Fruit fly (Drosophila melanogaster): ENCODE measurements around the gene CG14613.

Gene CG14613

DNA sequence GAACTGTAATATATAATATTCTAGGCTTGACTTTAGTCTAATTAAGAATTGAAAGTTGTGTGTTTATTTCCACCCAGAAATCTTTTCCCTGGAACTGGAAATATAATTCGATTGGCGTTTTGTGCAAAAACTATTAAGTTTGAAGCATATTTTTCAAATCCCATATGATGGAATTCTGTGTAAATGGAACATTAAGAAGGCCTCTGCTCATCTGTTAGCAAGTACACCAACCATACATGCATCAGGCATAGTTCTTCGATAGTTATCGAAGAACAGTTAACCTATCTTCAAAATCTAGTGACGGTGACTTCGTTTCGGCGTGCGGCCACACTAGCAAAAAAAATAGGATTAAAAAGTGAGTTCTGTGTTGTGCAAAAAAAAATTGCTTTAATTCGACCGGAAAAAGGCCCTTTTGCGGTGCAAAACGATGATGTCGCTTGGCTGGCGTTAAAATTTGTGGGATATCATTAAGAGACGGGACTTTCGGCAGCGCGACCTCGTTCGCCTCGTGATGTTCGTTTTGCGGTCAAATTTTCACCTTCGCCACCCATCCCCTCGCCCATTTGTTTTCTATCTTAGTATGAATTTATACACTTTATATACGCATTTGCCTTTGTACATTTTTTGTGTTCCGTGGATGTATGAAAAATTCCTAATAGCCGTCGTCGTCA lies 16.2 kb downstream of the CG14613 start, which contains the start of gene Usp2:
TSS of gene Usp2 (plus strand) at position 295 of the 671 bp plus-strand sequence.
- TF ChIP-seq CG9139 (GFP tag; optimal IDR thresholded peaks at IDR 0.05) = peak; percentile 4
- TF ChIP-seq Ets96B (tag; optimal IDR thresholded peaks at IDR 0.05) = no peak
- TF ChIP-seq ss (GFP tag; optimal IDR thresholded peaks at IDR 0.05) = peak in 1 of 2 experiments; percentile 18
- no peak for TF ChIP-seq Hr38 (GFP tag; optimal IDR thresholded peaks at IDR 0.05)
- TF ChIP-seq CG32006 (GFP tag; optimal IDR thresholded peaks at IDR 0.05) = no peak
- TF ChIP-seq Hr39 (GFP tag; optimal IDR thresholded peaks at IDR 0.05) = peak; percentile 9
- peak; percentile 28 for TF ChIP-seq CG6276 (GFP tag; optimal IDR thresholded peaks at IDR 0.05)
- peak; percentile 89 for TF ChIP-seq svp (GFP tag)
- 0 out of 3 replicates have a peak, but pooled peaks have one; percentile 46 for TF ChIP-seq CG6163 (GFP tag; IDR thresholded peaks at IDR 0.05)
- peak; percentile 73 for TF ChIP-seq Eip78C (GFP tag)
- TF ChIP-seq Sox14 (GFP tag; optimal IDR thresholded peaks at IDR 0.05) = peak; percentile 35
- TF ChIP-seq CG6792 (GFP tag; optimal IDR thresholded peaks at IDR 0.05) = no peak
- TF ChIP-seq CG10631 (GFP tag; optimal IDR thresholded peaks at IDR 0.05) = peak; percentile 10
- TF ChIP-seq eg (GFP tag; IDR thresholded peaks at IDR 0.05) = peak; percentile 30; the same call in 1 of the 3 replicates

DNA sequence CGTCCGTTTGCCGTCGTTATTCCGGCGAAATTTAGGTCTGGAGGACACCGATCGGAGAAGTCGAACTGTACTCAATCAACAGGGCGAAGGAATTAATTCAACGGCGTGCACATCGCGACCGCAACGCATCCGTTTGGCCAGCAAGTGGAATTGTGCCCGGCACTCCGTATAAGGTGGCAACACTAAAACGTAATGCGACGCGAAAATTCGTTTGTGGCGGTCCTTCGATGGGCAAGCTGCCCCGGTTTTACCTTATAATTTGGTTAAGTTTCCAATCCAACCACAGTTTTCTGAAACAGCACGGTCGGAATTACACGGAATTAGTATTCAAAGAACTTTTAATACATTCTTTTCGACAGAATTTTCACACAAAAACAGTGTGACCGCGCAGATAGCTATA lies 16.8 kb downstream of the CG14613 start, which contains the start of gene wap:
TSS of gene wap (minus strand) at position 400 of the 400 bp plus-strand sequence.
- TF ChIP-seq Lpt (GFP tag; optimal IDR thresholded peaks at IDR 0.05) (no peak), CG10631 (GFP tag; optimal IDR thresholded peaks at IDR 0.05) (no peak), CG6163 (GFP tag; IDR thresholded peaks at IDR 0.05) (no peak), CG6854 (GFP tag; optimal IDR thresholded peaks at IDR 0.05) (no peak), Ets96B (tag; optimal IDR thresholded peaks at IDR 0.05) (no peak), CG6808 (GFP tag; optimal IDR thresholded peaks at IDR 0.05) (no peak), fkh (GFP tag; optimal IDR thresholded peaks at IDR 0.05) (no peak), CG11762 (GFP tag; optimal IDR thresholded peaks at IDR 0.05; ENCODE audit: insufficient read depth) (no peak), CG8119 (GFP tag; IDR thresholded peaks at IDR 0.05) (no peak), CG15336 (GFP tag; IDR thresholded peaks at IDR 0.05) (no peak), CG31627 (GFP tag; optimal IDR thresholded peaks at IDR 0.05) (no peak)

dm6 chrX:22449191-22449787 lies 22.5 kb downstream of the CG14613 start, which contains the start of the genes CG14615 and tilB:
TSS of gene CG14615 (minus strand) at chrX:22449491.
TSS of gene tilB (plus strand) at chrX:22449737.
- TF ChIP-seq Hr39 (GFP tag; optimal IDR thresholded peaks at IDR 0.05) (no peak), net (GFP tag; optimal IDR thresholded peaks at IDR 0.05) (no peak), dac (GFP tag; optimal IDR thresholded peaks at IDR 0.05) (no peak), CG4318 (GFP tag; optimal IDR thresholded peaks at IDR 0.05) (no peak), Sox102F (GFP tag; optimal IDR thresholded peaks at IDR 0.05) (no peak), CG7368 (GFP tag; optimal IDR thresholded peaks at IDR 0.05) (no peak), spab (GFP tag; optimal IDR thresholded peaks at IDR 0.05) (no peak)

DNA sequence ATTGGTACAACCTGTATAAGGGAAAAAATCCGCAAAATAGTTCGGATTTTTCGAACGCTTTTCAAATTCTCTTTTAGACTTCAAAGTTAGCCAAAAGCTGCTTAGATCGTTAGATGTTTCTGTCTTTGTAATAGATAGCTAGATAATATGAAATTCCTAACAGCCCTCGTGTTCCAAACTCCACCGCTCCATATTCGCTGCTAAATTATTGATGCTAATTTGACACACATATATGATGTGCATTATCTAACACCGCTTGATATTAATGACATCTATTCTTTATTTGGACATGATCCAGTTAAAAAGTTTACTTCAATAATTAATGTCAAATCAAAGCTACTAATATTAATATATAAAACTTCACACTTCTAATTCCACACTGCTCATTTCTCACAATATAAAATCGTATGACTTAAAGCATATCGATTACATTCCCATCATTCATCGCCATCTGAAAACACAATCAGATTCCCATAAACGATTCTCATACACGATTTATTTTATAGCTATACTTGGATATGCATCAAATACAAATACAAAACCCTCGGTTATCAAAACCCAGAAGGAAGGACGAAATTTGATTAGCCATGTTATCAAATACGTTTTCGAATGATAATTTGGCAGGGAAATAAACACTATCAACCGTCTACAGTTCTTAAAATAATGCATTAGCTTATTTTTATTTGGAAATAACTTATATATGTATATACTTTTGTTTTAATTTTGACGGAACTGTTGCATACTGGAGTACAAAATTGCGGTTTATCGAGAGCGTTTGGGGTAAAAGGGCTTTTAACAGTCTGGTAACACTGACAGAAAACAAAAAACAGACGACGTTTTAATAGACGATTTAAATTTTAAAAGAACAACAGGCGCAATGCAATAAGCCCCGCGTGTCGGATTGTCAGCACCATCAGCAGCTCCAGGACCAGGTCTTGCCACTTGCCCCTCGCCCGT lies 27.6 kb downstream of the CG14613 start, which contains the start of gene CG14621:
TSS of gene CG14621 (plus strand) at position 274 of the 957 bp plus-strand sequence.
- TF ChIP-seq Ets96B (tag; optimal IDR thresholded peaks at IDR 0.05) (no peak), esn (GFP tag; optimal IDR thresholded peaks at IDR 0.05) (peak; percentile 19), acj6 (GFP tag; optimal IDR thresholded peaks at IDR 0.05) (no peak), Eip93F (GFP tag; optimal IDR thresholded peaks at IDR 0.05) (no peak), Hr4 (GFP tag; optimal IDR thresholded peaks at IDR 0.05) (no peak), cyc (GFP tag; optimal IDR thresholded peaks at IDR 0.05) (no peak), Gug (GFP tag; IDR thresholded peaks at IDR 0.05) (no peak)
